Worm (Caenorhabditis elegans) whole organism, young adult: ENCODE results near the gene eelo-2.

Experiments used
- F10E7.11 ChIP-seq: sonication (generic microtip); optimal IDR thresholded peaks from 2 replicates; lab custom pipeline; 2017; ENCODE audit warnings: mild to moderate bottlenecking, missing genetic modification characterization, moderate library complexity, missing compliant biosample characterization
- F33H1.4 ChIP-seq: fragments of 200-800 bp; sonication (Bioruptor generic); IDR thresholded peaks from 2 replicates; pipeline ENCODE4 v1.3.6; 2022; ENCODE audit warnings: missing genetic modification reagents, missing genetic modification characterization, missing compliant biosample characterization
- F49E8.2 ChIP-seq: sonication (generic microtip); optimal IDR thresholded peaks from 3 replicates; lab custom pipeline; 2017; ENCODE audit warnings: missing genetic modification characterization, mild to moderate bottlenecking, missing compliant biosample characterization, antibody characterized with exemption, moderate library complexity; ENCODE audit not compliant: insufficient read depth
- ama-1 ChIP-seq, 3 experiments: fragments of 150-350 bp in 1 of 3; sonication (generic microtip) in 2 of 3; optimal IDR thresholded peaks; 2 replicates each; lab custom pipeline; 2014 to 2018; ENCODE audit warnings: missing biosample characterization in 2 of 3, missing genetic modification characterization in 2 of 3, missing genetic modification reagents in 2 of 3
- cebp-2 ChIP-seq: fragments of 200-800 bp; sonication (Bioruptor generic); IDR thresholded peaks from 2 replicates; pipeline ENCODE4 v1.3.6; 2022; ENCODE audit warnings: missing genetic modification characterization, missing compliant biosample characterization
- ceh-27 ChIP-seq: fragments of 200-800 bp; sonication (Bioruptor generic); optimal IDR thresholded peaks from 2 replicates; lab custom pipeline; 2018; ENCODE audit warnings: mild to moderate bottlenecking, missing genetic modification characterization, moderate library complexity, missing compliant biosample characterization
- ets-4 ChIP-seq: fragments of 200-800 bp; sonication (Bioruptor generic); optimal IDR thresholded peaks from 2 replicates; lab custom pipeline; 2018; ENCODE audit warnings: mild to moderate bottlenecking, missing genetic modification characterization, missing compliant biosample characterization
- gei-17 ChIP-seq: fragments of 200-800 bp; sonication (Bioruptor generic); optimal IDR thresholded peaks from 2 replicates; lab custom pipeline; 2018; ENCODE audit warnings: mild to moderate bottlenecking, missing genetic modification characterization, missing compliant biosample characterization
- hrde-1 ChIP-seq: sonication (generic microtip); optimal IDR thresholded peaks from 2 replicates; lab custom pipeline; 2016; ENCODE audit warnings: missing genetic modification characterization, mild to moderate bottlenecking, missing compliant biosample characterization, moderate library complexity, missing genotype, missing genetic modification reagents, borderline replicate concordance
- nfya-1 ChIP-seq: sonication (generic microtip); optimal IDR thresholded peaks from 2 replicates; lab custom pipeline; 2017; ENCODE audit warnings: antibody characterized with exemption, missing compliant biosample characterization, missing genetic modification characterization, borderline replicate concordance; ENCODE audit not compliant: insufficient read depth
- nhr-80 ChIP-seq: sonication (generic microtip); optimal IDR thresholded peaks from 2 replicates; lab custom pipeline; 2016; ENCODE audit warnings: missing genetic modification characterization, missing compliant biosample characterization
- repo-1 ChIP-seq: sonication (generic microtip); optimal IDR thresholded peaks from 2 replicates; lab custom pipeline; 2017; ENCODE audit warnings: mild to moderate bottlenecking, missing genetic modification characterization, missing compliant biosample characterization
- sea-2 ChIP-seq: fragments of 200-800 bp; sonication (Bioruptor generic); IDR thresholded peaks from 2 replicates; pipeline ENCODE4 v1.3.6; 2022; ENCODE audit warnings: missing genetic modification characterization, missing compliant biosample characterization
- unc-130 ChIP-seq: sonication (generic microtip); optimal IDR thresholded peaks from 2 replicates; lab custom pipeline; 2016; ENCODE audit warnings: missing genetic modification reagents, missing genetic modification characterization, missing compliant biosample characterization

- TF ChIP-seq nhr-80 (tag; lab: Kevin White, UChicago) (no peak), F33H1.4 (no peak), sea-2 (GFP tag; lab: Robert Waterston, UW) (no peak), unc-130 (GFP tag; lab: Kevin White, UChicago) (no peak), ceh-27 (GFP tag; lab: Kevin White, UChicago) (no peak), F10E7.11 (tag; lab: Kevin White, UChicago) (no peak), ama-1 (optimal IDR thresholded peaks at IDR 0.05; lab: Kevin White, UChicago) (no peak), ama-1 (GFP tag; optimal IDR thresholded peaks at IDR 0.05; lab: Kevin White, UChicago) (no peak), repo-1 (tag; lab: Kevin White, UChicago) (no peak), gei-17 (no peak), nfya-1 (tag; lab: Kevin White, UChicago) (no peak), F49E8.2 (tag; lab: Kevin White, UChicago) (no peak), cebp-2 (GFP tag; lab: Robert Waterston, UW) (no peak), ets-4 (GFP tag; lab: Kevin White, UChicago) (no peak), hrde-1 (tag; lab: Kevin White, UChicago) (no peak)
Measured at ce11 chrIV:17265279-17265678, 15.3 kb downstream of the eelo-2 start, which contains the start of gene str-187.
